Worm (Caenorhabditis elegans) whole organism, early embryonic: Measurements from ENCODE around the gene F22E12.3.

Experiments used
- B0310.2 ChIP-seq: sonication (generic microtip); optimal IDR thresholded peaks from 2 replicates; lab custom pipeline; 2016; ENCODE audit warnings: mild to moderate bottlenecking, missing genetic modification characterization, missing compliant biosample characterization
- F13C5.2 ChIP-seq: sonication (generic microtip); optimal IDR thresholded peaks from 2 replicates; lab custom pipeline; 2017; ENCODE audit warnings: mild to moderate bottlenecking, missing genetic modification characterization, inconsistent platforms, missing compliant biosample characterization
- aly-1 ChIP-seq: sonication (generic microtip); optimal IDR thresholded peaks from 2 replicates; lab custom pipeline; 2016; ENCODE audit warnings: missing genetic modification characterization, missing compliant biosample characterization
- ama-1 ChIP-seq: fragments of 150-350 bp; optimal IDR thresholded peaks from 2 replicates; lab custom pipeline; 2014
- ceh-13 ChIP-seq: fragments of 200-800 bp; sonication (Bioruptor generic); optimal IDR thresholded peaks from 2 replicates; lab custom pipeline; 2018; ENCODE audit warnings: mild to moderate bottlenecking, missing genetic modification characterization, missing compliant biosample characterization
- ceh-36 ChIP-seq: sonication (generic microtip); optimal IDR thresholded peaks from 2 replicates; lab custom pipeline; 2016; ENCODE audit warnings: missing genetic modification characterization, inconsistent platforms, missing compliant biosample characterization
- ets-7 ChIP-seq: sonication (generic microtip); optimal IDR thresholded peaks from 2 replicates; lab custom pipeline; 2016; ENCODE audit warnings: missing genotype, missing genetic modification characterization, missing compliant biosample characterization
- flt-1 ChIP-seq: fragments of 200-800 bp; sonication (Bioruptor generic); IDR thresholded peaks from 2 replicates; pipeline ENCODE4 v1.3.6; 2022; ENCODE audit warnings: missing genetic modification characterization, missing compliant biosample characterization
- hmbx-1 ChIP-seq: sonication (generic microtip); optimal IDR thresholded peaks from 2 replicates; lab custom pipeline; 2016; ENCODE audit warnings: mild to moderate bottlenecking, missing genetic modification characterization, missing compliant biosample characterization
- hmg-4 ChIP-seq: fragments of 200-800 bp; sonication (Bioruptor generic); optimal IDR thresholded peaks from 2 replicates; lab custom pipeline; 2018; ENCODE audit warnings: mild to moderate bottlenecking, missing genetic modification characterization, missing compliant biosample characterization
- hnd-1 ChIP-seq: sonication (generic microtip); optimal IDR thresholded peaks from 2 replicates; lab custom pipeline; 2016; ENCODE audit warnings: missing genetic modification characterization, missing compliant biosample characterization
- pes-1 ChIP-seq: fragments of 200-800 bp; sonication (Bioruptor generic); IDR thresholded peaks from 2 replicates; pipeline ENCODE4 v1.3.6; 2022; ENCODE audit warnings: missing genetic modification reagents, missing genetic modification characterization, missing compliant biosample characterization
- scrt-1 ChIP-seq: fragments of 200-800 bp; sonication (Bioruptor generic); IDR thresholded peaks from 2 replicates; pipeline ENCODE4 v1.3.6; 2022; ENCODE audit warnings: missing genetic modification characterization, missing compliant biosample characterization
- sea-1 ChIP-seq: fragments of 200-800 bp; sonication (Bioruptor generic); conservative IDR thresholded peaks from 2 replicates; pipeline ENCODE4 v1.3.6; 2022; ENCODE audit warnings: missing genetic modification characterization, missing compliant biosample characterization
- tbx-11 ChIP-seq: fragments of 200-800 bp; sonication (Bioruptor generic); IDR thresholded peaks from 2 replicates; pipeline ENCODE4 v1.3.6; 2022; ENCODE audit warnings: missing genetic modification characterization, missing compliant biosample characterization
- tbx-37 ChIP-seq: fragments of 200-800 bp; sonication (Bioruptor generic); conservative IDR thresholded peaks from 2 replicates; pipeline ENCODE4 v1.3.6; 2022; ENCODE audit warnings: missing genetic modification reagents, missing genetic modification characterization, missing compliant biosample characterization
- tra-4 ChIP-seq: sonication (generic microtip); optimal IDR thresholded peaks from 2 replicates; lab custom pipeline; 2017; ENCODE audit warnings: missing genetic modification characterization, missing compliant biosample characterization

The F22E12.3 gene

DNA sequence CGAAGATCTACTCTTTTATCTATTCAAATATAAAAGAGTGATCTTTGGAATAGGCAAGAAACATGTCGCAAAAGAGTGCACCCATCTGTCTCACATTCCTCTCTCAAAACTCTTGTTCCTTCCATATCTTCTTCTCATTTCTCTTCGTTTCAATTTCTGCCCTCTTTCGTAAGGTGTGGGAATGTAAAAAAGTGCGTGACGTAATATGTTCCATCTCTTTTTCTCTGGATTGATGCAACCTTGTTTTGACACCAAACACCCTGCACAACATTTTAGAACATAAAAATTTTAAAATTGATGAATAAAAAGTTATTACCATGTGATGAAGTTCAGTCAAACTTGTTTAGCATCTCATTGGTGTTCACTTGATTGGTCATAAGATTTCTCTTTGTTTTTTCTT lies 3.9 kb upstream of the F22E12.3 start:
- no peak for TF ChIP-seq tra-4 (tag; lab: Kevin White, UChicago)
- no peak for TF ChIP-seq hmg-4 (GFP tag; lab: Kevin White, UChicago)
- no peak for TF ChIP-seq scrt-1 (GFP tag; lab: Robert Waterston, UW)
- no peak for TF ChIP-seq tbx-11 (GFP tag; lab: Robert Waterston, UW)
- no peak for TF ChIP-seq ets-7
- no peak for TF ChIP-seq ceh-13

DNA sequence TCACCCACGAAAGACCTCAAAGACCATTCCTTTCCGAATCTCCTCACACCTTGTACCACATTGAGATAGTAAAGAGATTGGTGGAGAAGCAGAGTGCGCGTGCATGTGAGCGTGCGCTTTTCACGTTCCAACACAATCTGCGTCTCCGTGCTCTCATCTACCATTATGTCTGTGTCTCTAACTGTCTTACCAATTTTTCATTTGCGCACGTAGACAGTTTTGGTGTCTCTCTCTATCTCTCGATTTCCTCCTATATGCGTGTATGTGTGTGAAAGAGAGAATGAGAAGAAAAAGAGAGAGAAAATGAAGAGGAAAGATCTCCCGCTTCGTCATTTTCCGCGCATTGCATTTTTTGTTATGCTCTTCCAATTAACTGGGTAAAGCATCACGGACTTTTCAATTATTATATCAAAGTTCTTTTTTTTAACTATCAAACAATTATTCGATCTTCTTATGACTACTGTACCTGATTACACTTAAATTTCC lies 3.5 kb upstream of the F22E12.3 start:
- TF ChIP-seq flt-1 (GFP tag; lab: Robert Waterston, UW) (no peak), sea-1 (no peak), ceh-13 (no peak), hmg-4 (GFP tag; lab: Kevin White, UChicago) (peak; percentile 55), F13C5.2 (tag; lab: Kevin White, UChicago) (peak; percentile 14), ama-1 (no peak)

DNA sequence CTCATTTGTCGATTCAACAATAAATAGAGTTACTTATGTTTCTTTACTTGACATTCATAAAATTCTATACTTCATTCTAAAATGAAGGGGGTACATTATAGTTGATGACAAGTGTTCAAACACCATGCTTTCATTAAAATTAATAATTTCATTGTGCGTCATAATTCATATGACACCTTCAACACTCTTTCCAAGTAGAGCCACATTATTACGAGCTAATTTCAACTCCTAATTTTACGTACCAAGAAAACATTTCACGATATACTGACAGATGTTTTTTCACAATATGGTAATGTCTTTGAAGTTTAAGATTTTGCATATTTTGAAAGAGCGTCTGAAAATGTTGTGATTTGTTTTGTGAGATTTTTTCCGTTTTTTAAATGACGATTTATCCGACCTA lies 2.3 kb upstream of the F22E12.3 start:
- no peak for TF ChIP-seq B0310.2 (tag; lab: Kevin White, UChicago)

DNA sequence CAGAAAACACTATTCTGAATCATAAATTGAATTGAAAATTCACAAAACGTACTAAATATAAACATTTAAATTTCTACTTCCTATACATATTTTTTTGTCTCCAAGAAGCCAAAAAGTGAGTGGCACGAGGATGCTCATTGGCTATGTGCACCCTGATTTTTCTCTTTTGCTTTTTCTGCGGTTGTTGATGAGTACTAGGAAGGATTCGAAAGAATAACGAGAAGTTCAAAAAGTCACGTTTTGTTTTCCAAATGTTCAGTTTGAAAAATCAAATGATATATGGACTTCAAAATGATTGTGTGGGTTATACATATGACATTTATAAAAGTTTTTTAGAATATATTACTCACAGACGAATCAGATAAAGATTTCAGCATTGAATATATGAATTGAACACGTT lies 1.6 kb upstream of the F22E12.3 start:
- TF ChIP-seq ama-1 = no peak
- TF ChIP-seq hmg-4 (GFP tag; lab: Kevin White, UChicago) = no peak
- TF ChIP-seq pes-1 (GFP tag; lab: Robert Waterston, UW) = no peak
- TF ChIP-seq hnd-1 = no peak
- TF ChIP-seq B0310.2 (tag; lab: Kevin White, UChicago) = no peak
- no peak for TF ChIP-seq ceh-36 (tag; lab: Kevin White, UChicago)

DNA sequence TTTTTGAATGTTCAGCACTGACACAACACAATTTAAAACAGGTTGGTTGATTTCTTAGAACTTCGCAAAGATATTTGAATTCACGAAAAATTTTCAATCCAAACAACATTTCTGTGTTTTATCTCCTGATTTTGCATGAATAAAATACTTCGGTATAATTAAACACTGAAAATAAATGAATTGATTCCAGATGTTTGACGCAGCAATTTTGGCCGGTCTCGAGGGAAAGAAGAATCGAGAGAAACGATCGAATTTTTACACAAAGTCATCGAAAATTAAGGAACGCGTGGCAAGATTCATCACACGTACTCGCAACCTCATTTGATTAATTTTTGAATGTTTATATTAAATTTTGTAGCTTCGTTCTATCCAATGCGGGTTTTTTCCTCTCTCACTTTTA lies 984 bp upstream of the F22E12.3 start:
- no peak for TF ChIP-seq tbx-37

DNA sequence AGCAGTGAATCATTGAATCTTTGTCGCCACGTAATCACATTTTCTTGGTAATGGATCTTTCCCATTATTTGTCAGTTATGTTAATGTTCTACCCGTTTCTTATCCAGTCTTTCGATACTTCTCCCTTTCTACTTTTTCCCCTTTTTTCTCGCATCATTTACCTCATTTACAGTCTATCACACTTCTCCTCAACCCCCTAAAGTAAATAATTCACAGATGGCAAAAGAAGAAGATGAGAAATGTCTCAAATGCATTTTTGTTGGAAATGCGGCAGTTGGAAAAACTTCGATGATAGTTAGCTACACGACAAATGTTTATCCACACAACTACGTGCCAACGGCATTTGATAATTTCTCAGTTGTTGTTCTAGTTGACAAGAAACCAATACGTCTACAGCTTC lies 1.1 kb downstream of the F22E12.3 start, which contains the start of gene chw-1:
chw-1 (plus strand) TSS at position 217 of the 400 bp plus-strand sequence.
- no peak for TF ChIP-seq scrt-1 (GFP tag; lab: Robert Waterston, UW)
- TF ChIP-seq B0310.2 (tag; lab: Kevin White, UChicago) = no peak
- TF ChIP-seq flt-1 (GFP tag; lab: Robert Waterston, UW) = no peak
- TF ChIP-seq F13C5.2 (tag; lab: Kevin White, UChicago) = no peak
- TF ChIP-seq aly-1 (tag; lab: Kevin White, UChicago) = no peak
- no peak for TF ChIP-seq hmg-4 (GFP tag; lab: Kevin White, UChicago)
- no peak for TF ChIP-seq hmbx-1 (tag; lab: Kevin White, UChicago)

DNA sequence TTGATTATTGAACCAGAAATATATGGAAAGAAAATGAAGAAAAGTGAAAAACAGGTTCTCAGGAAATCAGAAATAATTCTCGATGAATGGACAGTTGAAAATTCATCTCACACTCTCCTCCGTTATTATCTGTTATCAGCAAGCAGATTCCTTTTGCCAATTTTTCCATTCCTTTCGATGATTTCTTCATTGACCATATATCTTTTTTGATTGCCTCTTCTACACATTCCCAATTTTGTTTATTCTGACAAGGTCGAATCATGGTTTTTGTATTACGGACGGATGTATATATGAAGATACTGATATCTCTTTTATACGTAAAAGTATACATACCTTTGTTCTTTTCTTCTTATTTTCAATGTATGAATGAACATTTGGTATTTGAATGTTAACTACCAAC lies 2.5 kb downstream of the F22E12.3 start:
- TF ChIP-seq ceh-36 (tag; lab: Kevin White, UChicago) (no peak), ets-7 (no peak), tra-4 (tag; lab: Kevin White, UChicago) (no peak), tbx-11 (GFP tag; lab: Robert Waterston, UW) (no peak), hmbx-1 (tag; lab: Kevin White, UChicago) (no peak), ceh-13 (no peak), flt-1 (GFP tag; lab: Robert Waterston, UW) (no peak), ama-1 (no peak), hmg-4 (GFP tag; lab: Kevin White, UChicago) (no peak), sea-1 (no peak), pes-1 (GFP tag; lab: Robert Waterston, UW) (no peak), F13C5.2 (tag; lab: Kevin White, UChicago) (no peak), tbx-37 (no peak), B0310.2 (tag; lab: Kevin White, UChicago) (no peak), aly-1 (tag; lab: Kevin White, UChicago) (no peak), hnd-1 (no peak), scrt-1 (GFP tag; lab: Robert Waterston, UW) (no peak)

DNA sequence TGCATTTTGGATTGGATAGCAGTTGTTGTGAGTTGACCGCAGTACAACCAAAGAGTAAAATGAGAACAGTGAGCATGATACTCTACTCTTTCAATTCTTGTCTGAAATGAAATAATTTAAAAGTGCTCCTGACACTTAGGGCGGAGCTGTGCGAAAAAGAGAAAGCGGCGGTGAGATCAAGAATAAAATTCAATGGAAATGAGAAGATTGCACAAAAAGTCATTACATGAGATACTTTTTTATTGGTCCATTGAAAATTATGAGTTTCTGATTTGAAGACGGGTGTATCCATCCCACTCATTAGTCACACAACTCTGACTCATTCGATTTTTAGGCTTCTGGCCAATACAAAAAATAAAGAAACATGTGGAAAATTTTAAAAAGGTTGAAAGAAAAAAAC lies 5.9 kb downstream of the F22E12.3 start, which contains the start of gene F22E12.1:
F22E12.1 (minus strand) TSS at position 101 of the 400 bp plus-strand sequence.
- no peak for TF ChIP-seq ets-7
- TF ChIP-seq flt-1 (GFP tag; lab: Robert Waterston, UW) = no peak
- TF ChIP-seq B0310.2 (tag; lab: Kevin White, UChicago) = no peak
- TF ChIP-seq F13C5.2 (tag; lab: Kevin White, UChicago) = no peak
- no peak for TF ChIP-seq hmbx-1 (tag; lab: Kevin White, UChicago)
- no peak for TF ChIP-seq hnd-1
- TF ChIP-seq scrt-1 (GFP tag; lab: Robert Waterston, UW) = no peak
- no peak for TF ChIP-seq aly-1 (tag; lab: Kevin White, UChicago)
- no peak for TF ChIP-seq ceh-13
- TF ChIP-seq tbx-37 = no peak
- no peak for TF ChIP-seq hmg-4 (GFP tag; lab: Kevin White, UChicago)
- TF ChIP-seq pes-1 (GFP tag; lab: Robert Waterston, UW) = no peak
- TF ChIP-seq tra-4 (tag; lab: Kevin White, UChicago) = no peak
- no peak for TF ChIP-seq ceh-36 (tag; lab: Kevin White, UChicago)
- no peak for TF ChIP-seq sea-1
- TF ChIP-seq tbx-11 (GFP tag; lab: Robert Waterston, UW) = no peak
- TF ChIP-seq ama-1 = no peak

DNA sequence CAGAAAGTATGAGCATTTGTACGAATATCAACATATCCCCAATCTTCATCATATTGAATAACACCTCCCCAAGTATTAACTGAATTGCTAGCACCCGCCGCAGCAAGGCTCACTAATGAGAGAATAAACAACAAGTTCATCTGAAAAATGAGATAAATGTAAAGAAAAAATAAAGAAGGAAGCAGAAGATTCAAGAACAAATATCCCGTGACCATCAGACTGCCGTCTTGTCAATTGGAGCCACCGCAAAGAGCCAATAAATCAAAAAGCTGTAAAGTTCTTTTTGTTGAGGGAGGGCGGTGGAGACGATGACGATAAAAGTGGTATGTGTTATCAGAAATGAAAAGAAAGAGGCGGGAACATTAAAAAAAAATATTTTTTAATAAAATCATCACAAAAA lies 9.7 kb downstream of the F22E12.3 start, which contains the start of gene Y32F6A.5:
Y32F6A.5 (minus strand) TSS at position 140 of the 400 bp plus-strand sequence.
- TF ChIP-seq tra-4 (tag; lab: Kevin White, UChicago) (no peak), sea-1 (no peak), B0310.2 (tag; lab: Kevin White, UChicago) (no peak), ceh-13 (no peak), hmg-4 (GFP tag; lab: Kevin White, UChicago) (no peak), tbx-37 (no peak), hnd-1 (no peak), scrt-1 (GFP tag; lab: Robert Waterston, UW) (no peak), F13C5.2 (tag; lab: Kevin White, UChicago) (no peak), ama-1 (no peak), aly-1 (tag; lab: Kevin White, UChicago) (no peak), pes-1 (GFP tag; lab: Robert Waterston, UW) (no peak), ets-7 (no peak), hmbx-1 (tag; lab: Kevin White, UChicago) (no peak)
